Fruit fly (Drosophila melanogaster) whole organism, embryonic: ENCODE data around the gene CG15044.
A peak's percentile ranks its signal among the peaks of the same experiment; 100 is the strongest.

Experiments
- Antp ChIP-seq: fragments of 200-800 bp; sonication (Bioruptor generic); optimal IDR thresholded peaks from 3 replicates; lab custom pipeline; 2016; ENCODE audit warnings: missing biosample characterization, missing genetic modification characterization
- Atf6 ChIP-seq: fragments of 200-800 bp; sonication (Bioruptor generic); IDR thresholded peaks from 2 replicates; pipeline ENCODE4 v1.3.6; 2022; ENCODE audit warnings: missing biosample characterization, missing genetic modification characterization
- CG11504 ChIP-seq: fragments of 200-800 bp; sonication (Bioruptor generic); optimal IDR thresholded peaks from 3 replicates; lab custom pipeline; 2019; ENCODE audit warnings: missing biosample characterization, mild to moderate bottlenecking, missing genetic modification characterization, moderate library complexity
- CG12155 ChIP-seq: fragments of 200-800 bp; sonication (Bioruptor generic); optimal IDR thresholded peaks from 3 replicates; lab custom pipeline; 2016; ENCODE audit warnings: missing biosample characterization, missing genetic modification characterization
- CG12219 ChIP-seq: fragments of 200-800 bp; sonication (Bioruptor generic); optimal IDR thresholded peaks from 3 replicates; lab custom pipeline; 2018; ENCODE audit warnings: missing biosample characterization, mild to moderate bottlenecking, missing genetic modification characterization
- CG13624 ChIP-seq: fragments of 200-800 bp; sonication (Bioruptor generic); optimal IDR thresholded peaks from 2 replicates; lab custom pipeline; 2016; ENCODE audit warnings: missing biosample characterization, missing genetic modification characterization
- CG14667 ChIP-seq: fragments of 200-800 bp; sonication (Bioruptor generic); IDR thresholded peaks from 2 replicates; pipeline ENCODE4 v1.3.6; 2022; ENCODE audit warnings: missing biosample characterization, missing genetic modification characterization
- CG15514 ChIP-seq: fragments of 200-800 bp; sonication (Bioruptor generic); optimal IDR thresholded peaks from 3 replicates; lab custom pipeline; 2017; ENCODE audit warnings: missing biosample characterization, missing genetic modification characterization, mild to moderate bottlenecking, moderate library complexity, missing genetic modification reagents
- CG2120 ChIP-seq: fragments of 200-800 bp; sonication (Bioruptor generic); optimal IDR thresholded peaks from 3 replicates; lab custom pipeline; 2016; ENCODE audit warnings: missing biosample characterization, missing genetic modification characterization
- CG2678 ChIP-seq: fragments of 200-800 bp; sonication (Bioruptor generic); optimal IDR thresholded peaks from 3 replicates; lab custom pipeline; 2019; ENCODE audit warnings: missing biosample characterization, mild to moderate bottlenecking, missing genetic modification characterization, moderate library complexity
- CG31224 ChIP-seq: fragments of 200-800 bp; sonication (Bioruptor generic); IDR thresholded peaks from 2 replicates; pipeline ENCODE4 v1.3.6; 2022; ENCODE audit warnings: missing biosample characterization, missing genetic modification characterization
- CG3281 ChIP-seq: fragments of 200-800 bp; sonication (Bioruptor generic); optimal IDR thresholded peaks from 3 replicates; lab custom pipeline; 2017; ENCODE audit warnings: missing biosample characterization, mild to moderate bottlenecking, missing genetic modification characterization
- CG3407 ChIP-seq: fragments of 200-800 bp; sonication (Bioruptor generic); optimal IDR thresholded peaks from 2 replicates; lab custom pipeline; 2018; ENCODE audit warnings: missing biosample characterization, mild to moderate bottlenecking, missing genetic modification characterization
- CG3847 ChIP-seq: fragments of 200-800 bp; sonication (Bioruptor generic); IDR thresholded peaks from 2 replicates; pipeline ENCODE4 v1.3.6; 2022; ENCODE audit warnings: missing biosample characterization, missing genetic modification characterization
- CG4707 ChIP-seq: fragments of 200-800 bp; sonication (Bioruptor generic); optimal IDR thresholded peaks from 2 replicates; lab custom pipeline; 2018; ENCODE audit warnings: missing biosample characterization, mild to moderate bottlenecking, missing genetic modification characterization, moderate library complexity
- CG6689 ChIP-seq: fragments of 200-800 bp; sonication (Bioruptor generic); IDR thresholded peaks from 2 replicates; pipeline ENCODE4 v1.3.6; 2022; ENCODE audit warnings: missing biosample characterization, missing genetic modification characterization
- CG6765 ChIP-seq: fragments of 200-800 bp; sonication (Bioruptor generic); optimal IDR thresholded peaks from 3 replicates; lab custom pipeline; 2017; ENCODE audit warnings: missing biosample characterization, mild to moderate bottlenecking, missing genetic modification characterization
- CG8765 ChIP-seq: fragments of 200-800 bp; sonication (Bioruptor generic); IDR thresholded peaks from 2 replicates; pipeline ENCODE4 v1.3.6; 2022; ENCODE audit warnings: missing biosample characterization, missing genetic modification characterization
- CG9215 ChIP-seq: fragments of 200-800 bp; sonication (Bioruptor generic); IDR thresholded peaks from 2 replicates; pipeline ENCODE4 v1.3.6; 2022; ENCODE audit warnings: missing biosample characterization, missing genetic modification characterization
- Dek ChIP-seq: fragments of 200-800 bp; sonication (Bioruptor generic); optimal IDR thresholded peaks from 3 replicates; lab custom pipeline; 2019; ENCODE audit warnings: missing biosample characterization, mild to moderate bottlenecking, missing genetic modification characterization, moderate library complexity
- E2f1 ChIP-seq: fragments of 200-800 bp; sonication (Bioruptor generic); IDR thresholded peaks from 2 replicates; pipeline ENCODE4 v1.3.6; 2022; ENCODE audit warnings: missing biosample characterization, missing genetic modification characterization
- Fer1 ChIP-seq: fragments of 200-800 bp; sonication (Bioruptor generic); optimal IDR thresholded peaks from 2 replicates; lab custom pipeline; 2017; ENCODE audit warnings: missing biosample characterization, mild to moderate bottlenecking, missing genetic modification characterization
- Fer3 ChIP-seq: fragments of 200-800 bp; sonication (Bioruptor generic); optimal IDR thresholded peaks from 2 replicates; lab custom pipeline; 2018; ENCODE audit warnings: missing biosample characterization, mild to moderate bottlenecking, missing genetic modification characterization, moderate library complexity
- Gsc ChIP-seq: fragments of 200-800 bp; sonication (Bioruptor generic); IDR thresholded peaks from 2 replicates; pipeline ENCODE4 v1.3.6; 2022; ENCODE audit warnings: missing biosample characterization, missing genetic modification characterization
- HLH4C ChIP-seq: fragments of 200-800 bp; sonication (Bioruptor generic); IDR thresholded peaks from 3 replicates; pipeline ENCODE4 v1.3.6; 2022; ENCODE audit warnings: missing biosample characterization, missing genetic modification characterization; ENCODE audit not compliant: partially characterized antibody
- Hey ChIP-seq: fragments of 200-800 bp; sonication (Bioruptor generic); optimal IDR thresholded peaks from 3 replicates; lab custom pipeline; 2018; ENCODE audit warnings: missing biosample characterization, mild to moderate bottlenecking, missing genetic modification characterization
- Med ChIP-seq: fragments of 200-800 bp; sonication (Bioruptor generic); peaks from one replicate; lab custom pipeline; 2016; ENCODE audit warnings: missing biosample characterization, missing genetic modification characterization, mild to moderate bottlenecking, inconsistent platforms, moderate library complexity
- Mes4 ChIP-seq: fragments of 200-800 bp; sonication (Bioruptor generic); optimal IDR thresholded peaks from 2 replicates; lab custom pipeline; 2016; ENCODE audit warnings: missing biosample characterization, missing genetic modification characterization
- Ravus ChIP-seq: fragments of 200-800 bp; sonication (Bioruptor generic); IDR thresholded peaks from 2 replicates; pipeline ENCODE4 v1.3.6; 2022; ENCODE audit warnings: missing biosample characterization, missing genetic modification characterization
- Sry-δ ChIP-seq: fragments of 200-800 bp; sonication (Bioruptor generic); optimal IDR thresholded peaks from 2 replicates; lab custom pipeline; 2016; ENCODE audit warnings: missing biosample characterization, missing genetic modification characterization
- Stat92E ChIP-seq, 3 experiments: fragments of >200 bp in 2 of 3; fragments of 200-800 bp in 1 of 3; sonication (Bioruptor generic) in 1 of 3; optimal IDR thresholded peaks; 2 replicates each; lab custom pipeline; 2017 to 2019; ENCODE audit warnings: missing biosample characterization in 3 of 3, missing genetic modification characterization in 3 of 3, mild to moderate bottlenecking in 1 of 3, moderate library complexity in 1 of 3
- Xrp1 ChIP-seq: fragments of 200-800 bp; sonication (Bioruptor generic); IDR thresholded peaks from 2 replicates; pipeline ENCODE4 v1.3.6; 2022; ENCODE audit warnings: missing biosample characterization, missing genetic modification characterization
- al ChIP-seq: fragments of 200-800 bp; sonication (Bioruptor generic); IDR thresholded peaks from 2 replicates; pipeline ENCODE4 v1.3.6; 2022; ENCODE audit warnings: missing biosample characterization, missing genetic modification characterization
- ase ChIP-seq: fragments of 200-800 bp; sonication (Bioruptor generic); IDR thresholded peaks from 3 replicates; pipeline ENCODE4 v1.3.6; 2022; ENCODE audit warnings: missing biosample characterization, missing genetic modification characterization
- caup ChIP-seq: fragments of 200-800 bp; sonication (Bioruptor generic); optimal IDR thresholded peaks from 3 replicates; lab custom pipeline; 2017; ENCODE audit warnings: missing biosample characterization, mild to moderate bottlenecking, missing genetic modification characterization, moderate library complexity; ENCODE audit not compliant: severe bottlenecking
- exex ChIP-seq: fragments of 200-800 bp; sonication (Bioruptor generic); optimal IDR thresholded peaks from 4 replicates; lab custom pipeline; 2018; ENCODE audit warnings: missing biosample characterization, mild to moderate bottlenecking, missing genetic modification characterization, moderate library complexity
- hkb ChIP-seq, 2 experiments: fragments of 200-800 bp in 1 of 2; fragments of >200 bp in 1 of 2; sonication (Bioruptor generic) in 1 of 2; IDR thresholded peaks in 1 of 2; optimal IDR thresholded peaks in 1 of 2; 2 replicates each; pipeline versions ENCODE4 v1.3.6 to Lab custom; 2017 to 2022; ENCODE audit warnings: missing biosample characterization in 1 of 2, missing genetic modification characterization in 1 of 2
- klu ChIP-seq: fragments of 200-800 bp; sonication (Bioruptor generic); IDR thresholded peaks from 2 replicates; pipeline ENCODE4 v1.3.6; 2022; ENCODE audit warnings: missing biosample characterization, missing genetic modification characterization
- mam ChIP-seq: fragments of 200-800 bp; sonication (Bioruptor generic); optimal IDR thresholded peaks from 3 replicates; lab custom pipeline; 2016; ENCODE audit warnings: missing biosample characterization, missing genetic modification characterization
- onecut ChIP-seq: fragments of 200-800 bp; sonication (Bioruptor generic); IDR thresholded peaks from 2 replicates; pipeline ENCODE4 v1.3.6; 2022; ENCODE audit warnings: missing biosample characterization, missing genetic modification characterization
- pan ChIP-seq, 4 experiments: fragments of >200 bp in 3 of 4; fragments of 200-800 bp in 1 of 4; sonication (Bioruptor generic) in 1 of 4; optimal IDR thresholded peaks in 3 of 4; IDR thresholded peaks in 1 of 4; 2 replicates each; pipeline versions ENCODE4 v1.3.6 to Lab custom; 2017 to 2022; ENCODE audit warnings: missing biosample characterization in 2 of 4, missing genetic modification characterization in 2 of 4, mixed read lengths in 1 of 4
- ranshi ChIP-seq: fragments of 200-800 bp; sonication (Bioruptor generic); IDR thresholded peaks from 2 replicates; pipeline ENCODE4 v1.3.6; 2022; ENCODE audit warnings: missing biosample characterization, missing genetic modification characterization
- row ChIP-seq: fragments of 200-800 bp; sonication (Bioruptor generic); IDR thresholded peaks from 3 replicates; pipeline ENCODE4 v1.3.6; 2022; ENCODE audit warnings: missing biosample characterization, missing genetic modification characterization
- salm ChIP-seq: fragments of 200-800 bp; sonication (Bioruptor generic); optimal IDR thresholded peaks from 2 replicates; lab custom pipeline; 2018; ENCODE audit warnings: missing biosample characterization, mild to moderate bottlenecking, missing genetic modification characterization
- sug ChIP-seq: fragments of 200-800 bp; optimal IDR thresholded peaks from 2 replicates; lab custom pipeline; 2019; ENCODE audit warnings: missing biosample characterization, mild to moderate bottlenecking, missing genetic modification characterization, moderate library complexity
- tgo ChIP-seq: fragments of 200-800 bp; sonication (Bioruptor generic); IDR thresholded peaks from 3 replicates; pipeline ENCODE4 v1.3.6; 2022; ENCODE audit warnings: missing biosample characterization, missing genetic modification characterization
- ttk ChIP-seq: fragments of 200-800 bp; sonication (Bioruptor generic); IDR thresholded peaks from 2 replicates; pipeline ENCODE4 v2.1.2; 2022; ENCODE audit warnings: missing biosample characterization, missing genetic modification characterization
- wdn ChIP-seq: fragments of 200-800 bp; sonication (Bioruptor generic); IDR thresholded peaks from 2 replicates; pipeline ENCODE4 v1.3.6; 2022; ENCODE audit warnings: missing biosample characterization, missing genetic modification characterization

CG15044 gene

DNA sequence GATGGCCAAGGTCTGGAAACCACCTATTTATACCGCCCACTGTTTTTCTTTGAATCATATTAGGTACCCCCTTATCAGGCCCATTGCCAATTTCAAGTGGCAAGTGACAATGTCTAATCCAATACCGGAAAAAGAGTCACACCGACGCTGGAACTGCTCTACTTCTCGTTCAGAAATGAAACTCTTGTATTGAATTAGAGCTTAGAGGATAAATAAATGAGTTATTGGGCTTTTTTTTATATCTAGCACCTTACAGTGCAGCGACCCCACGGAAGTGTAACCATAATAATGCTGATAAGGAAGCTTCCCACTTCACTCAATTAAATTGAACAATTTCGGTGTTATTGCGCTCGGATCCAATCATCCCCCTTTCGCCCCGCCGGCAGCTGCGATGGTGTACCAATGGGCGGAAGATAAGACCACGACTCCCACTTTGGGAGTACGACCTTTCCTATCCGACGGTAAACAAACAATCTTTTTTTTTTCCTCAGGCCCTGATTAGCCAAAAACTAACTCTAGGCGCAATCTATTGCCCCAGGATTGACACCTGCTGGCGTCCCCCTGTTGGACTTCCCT, 2.4 kb upstream of the CG15044 start, which contains the start of gene CG15043 (continued):
- TF ChIP-seq CG8765: no peak
- peak; percentile 27; the same call in 1 of the 2 replicates for TF ChIP-seq onecut
- no peak for TF ChIP-seq Gsc (GFP tag; lab: Robert Waterston, UW)
- peak; percentile 16 for TF ChIP-seq Sry-δ
- TF ChIP-seq Ravus (GFP tag; lab: Robert Waterston, UW): peak; percentile 6; the same call in 1 of the 2 replicates
- peak; percentile 38; the same call in 1 of the 2 replicates for TF ChIP-seq Xrp1
- TF ChIP-seq hkb (optimal IDR thresholded peaks at IDR 0.05; lab: Kevin White, UChicago): no peak
- TF ChIP-seq hkb (GFP tag; IDR thresholded peaks at IDR 0.05; lab: Robert Waterston, UW): peak; percentile 57
- TF ChIP-seq caup (GFP tag; lab: Kevin White, UChicago): peak; percentile 52
- peak; percentile 12 for TF ChIP-seq Dek (tag; lab: Kevin White, UChicago)
- peak; percentile 29; the same call in 1 of the 3 replicates for TF ChIP-seq tgo (GFP tag; lab: Robert Waterston, UW)
- TF ChIP-seq Antp (GFP tag; lab: Kevin White, UChicago): peak; percentile 50
- peak; percentile 76 for TF ChIP-seq Hey
- peak; percentile 81 for TF ChIP-seq exex (tag; lab: Kevin White, UChicago)
- TF ChIP-seq mam (GFP tag; lab: Kevin White, UChicago): peak; percentile 49
- no peak for TF ChIP-seq salm (tag; lab: Kevin White, UChicago)
- no peak for TF ChIP-seq CG6765 (GFP tag; lab: Kevin White, UChicago)
- TF ChIP-seq E2f1 (GFP tag; lab: Robert Waterston, UW): peak; percentile 49; the same call in 1 of the 2 replicates
- TF ChIP-seq sug (tag; lab: Kevin White, UChicago): peak; percentile 22
- no peak for TF ChIP-seq wdn (GFP tag; lab: Robert Waterston, UW)
- no peak for TF ChIP-seq HLH4C (GFP tag; lab: Robert Waterston, UW)
- peak; percentile 52; the same call in 1 of the 2 replicates for TF ChIP-seq CG3847
- TF ChIP-seq CG3281 (GFP tag; lab: Kevin White, UChicago): peak; percentile 40
- TF ChIP-seq klu (GFP tag; lab: Robert Waterston, UW): 0 out of 2 replicates have a peak, but pooled peaks have one; percentile 14
- peak; percentile 66 for TF ChIP-seq CG2678 (tag; lab: Kevin White, UChicago)
- TF ChIP-seq CG31224: 0 out of 2 replicates have a peak, but pooled peaks have one; percentile 31
- TF ChIP-seq CG3407 (GFP tag; lab: Kevin White, UChicago): no peak
- no peak for TF ChIP-seq CG4707
- TF ChIP-seq Atf6 (GFP tag; lab: Robert Waterston, UW): peak; percentile 49; the same call in 1 of the 2 replicates
- TF ChIP-seq CG14667 (GFP tag; lab: Robert Waterston, UW): 0 out of 2 replicates have a peak, but pooled peaks have one; percentile 32
- peak; percentile 48 for TF ChIP-seq CG11504
- peak; percentile 37 for TF ChIP-seq CG15514
- no peak for TF ChIP-seq Mes4
- TF ChIP-seq ase (GFP tag; lab: Robert Waterston, UW): peak; percentile 55; the same call in 1 of the 3 replicates
- peak; percentile 70 for TF ChIP-seq row (GFP tag; lab: Robert Waterston, UW)
- 0 out of 2 replicates have a peak, but pooled peaks have one; percentile 34 for TF ChIP-seq ttk (GFP tag; lab: Robert Waterston, UW)
- TF ChIP-seq ranshi: peak; percentile 72
- no peak for TF ChIP-seq Stat92E (GFP tag; optimal IDR thresholded peaks at IDR 0.05; lab: Kevin White, UChicago)
- peak; percentile 41; the same call in 1 of the 2 replicates for TF ChIP-seq al (GFP tag; lab: Robert Waterston, UW)
- no peak for TF ChIP-seq CG12219 (GFP tag; lab: Kevin White, UChicago)
- TF ChIP-seq pan (optimal IDR thresholded peaks at IDR 0.05; lab: Kevin White, UChicago): no peak
- TF ChIP-seq pan (GFP tag; optimal IDR thresholded peaks at IDR 0.05 in 1 of 2, IDR thresholded peaks at IDR 0.05 in 1 of 2): peak in 1 of 2 experiments; percentile 60
- peak; percentile 56 for TF ChIP-seq Fer3 (tag; lab: Kevin White, UChicago)
- TF ChIP-seq CG2120 (GFP tag; lab: Kevin White, UChicago): peak; percentile 73
- peak; percentile 84 for TF ChIP-seq Med (GFP tag; lab: Kevin White, UChicago)
- peak; percentile 34 for TF ChIP-seq CG13624 (GFP tag; lab: Kevin White, UChicago)
- TF ChIP-seq Fer1 (GFP tag; lab: Kevin White, UChicago): peak; percentile 41
- TF ChIP-seq CG6689 (GFP tag; lab: Robert Waterston, UW): peak; percentile 28; the same call in 1 of the 2 replicates
- TF ChIP-seq CG9215 (GFP tag; lab: Robert Waterston, UW): peak; percentile 60; the same call in 1 of the 2 replicates
- TF ChIP-seq CG12155 (GFP tag; lab: Kevin White, UChicago): peak; percentile 14
